Fruit fly (Drosophila melanogaster): Measurements from ENCODE around the gene CLIP-190.

Gene CLIP-190

dm6 chr2L:17450505-17451415 lies 66.3 kb downstream of the CLIP-190 start (continued):
- TF ChIP-seq CG7357 (GFP tag; IDR thresholded peaks at IDR 0.05) = no peak
- TF ChIP-seq CG1024 (GFP tag; IDR thresholded peaks at IDR 0.05) = no peak
- no peak for TF ChIP-seq CG7372 (GFP tag; IDR thresholded peaks at IDR 0.05)
- TF ChIP-seq CG10543 (GFP tag; optimal IDR thresholded peaks at IDR 0.05) = no peak
- 0 out of 3 replicates have a peak, but pooled peaks have one; percentile 52 for TF ChIP-seq Dbx (GFP tag; IDR thresholded peaks at IDR 0.05)
- TF ChIP-seq inv (GFP tag; IDR thresholded peaks at IDR 0.05; ENCODE audit: partially characterized antibody) = no peak
- peak; percentile 69; the same call in 2 of the 3 replicates for TF ChIP-seq dysf (GFP tag; IDR thresholded peaks at IDR 0.05)
- TF ChIP-seq CG13894 (tag; optimal IDR thresholded peaks at IDR 0.05) = peak; percentile 69
- peak; percentile 21 for TF ChIP-seq schlank (tag; optimal IDR thresholded peaks at IDR 0.05)
- TF ChIP-seq Bgb (GFP tag; IDR thresholded peaks at IDR 0.05; ENCODE audit: partially characterized antibody) = no peak
- TF ChIP-seq NK7.1 (GFP tag; optimal IDR thresholded peaks at IDR 0.05) = peak; percentile 26
- TF ChIP-seq HLH54F (GFP tag; optimal IDR thresholded peaks at IDR 0.05) = peak; percentile 27
- peak; percentile 55 for TF ChIP-seq Blimp-1 (GFP tag; optimal IDR thresholded peaks at IDR 0.05)
- TF ChIP-seq CG12155 (GFP tag; optimal IDR thresholded peaks at IDR 0.05) = peak; percentile 64
- peak; percentile 69 for TF ChIP-seq Dek (tag; optimal IDR thresholded peaks at IDR 0.05)
- peak; percentile 43 for TF ChIP-seq Nf-YC (tag; optimal IDR thresholded peaks at IDR 0.05)
- no peak for TF ChIP-seq ems (GFP tag; optimal IDR thresholded peaks at IDR 0.05)
- no peak for TF ChIP-seq jumu (GFP tag; optimal IDR thresholded peaks at IDR 0.05)
- no peak for TF ChIP-seq HLH4C (GFP tag; IDR thresholded peaks at IDR 0.05; ENCODE audit: partially characterized antibody)
- TF ChIP-seq CG11247 (GFP tag; IDR thresholded peaks at IDR 0.05) = no peak; the same call in 1 of the 2 replicates
- peak; percentile 46 for TF ChIP-seq CG15514 (GFP tag; optimal IDR thresholded peaks at IDR 0.05)
- TF ChIP-seq her (GFP tag; optimal IDR thresholded peaks at IDR 0.05) = no peak
- no peak for TF ChIP-seq ab (GFP tag; optimal IDR thresholded peaks at IDR 0.05)
- TF ChIP-seq CG11504 (tag; optimal IDR thresholded peaks at IDR 0.05) = peak; percentile 80
- no peak for TF ChIP-seq TFAM (GFP tag; optimal IDR thresholded peaks at IDR 0.05)
- TF ChIP-seq Stat92E (GFP tag; optimal IDR thresholded peaks at IDR 0.05) = no peak
- no peak; the same call in 1 of the 2 replicates for TF ChIP-seq CG32532 (GFP tag; IDR thresholded peaks at IDR 0.05)
- TF ChIP-seq CG4854 (GFP tag; optimal IDR thresholded peaks at IDR 0.05) = peak; percentile 21
- no peak for TF ChIP-seq zen (tag; optimal IDR thresholded peaks at IDR 0.05)
- no peak for TF ChIP-seq hth (optimal IDR thresholded peaks at IDR 0.05)
- peak; percentile 35 for TF ChIP-seq fd96Cb (tag; optimal IDR thresholded peaks at IDR 0.05)
- peak; percentile 7 for TF ChIP-seq CG12942 (GFP tag; optimal IDR thresholded peaks at IDR 0.05)
- peak; percentile 22 for TF ChIP-seq CG17568 (GFP tag; optimal IDR thresholded peaks at IDR 0.05)
- no peak for TF ChIP-seq Bdp1 (GFP tag; optimal IDR thresholded peaks at IDR 0.05)
- TF ChIP-seq CG4707 (GFP tag; optimal IDR thresholded peaks at IDR 0.05) = no peak
- TF ChIP-seq Adf1 (GFP tag; IDR thresholded peaks at IDR 0.05) = no peak
- no peak for TF ChIP-seq CG10565 (GFP tag; optimal IDR thresholded peaks at IDR 0.05)
- TF ChIP-seq CG2712 (tag; optimal IDR thresholded peaks at IDR 0.05) = peak; percentile 72
- peak; percentile 33 for TF ChIP-seq mam (GFP tag; optimal IDR thresholded peaks at IDR 0.05)
- no peak for TF ChIP-seq Lim3 (GFP tag; IDR thresholded peaks at IDR 0.05)
- no peak; the same call in 2 of the 3 replicates for TF ChIP-seq row (GFP tag; IDR thresholded peaks at IDR 0.05)
- TF ChIP-seq HmgZ (tag; optimal IDR thresholded peaks at IDR 0.05) = peak; percentile 38
- no peak for TF ChIP-seq CG17829 (tag; optimal IDR thresholded peaks at IDR 0.05)
- TF ChIP-seq Med (GFP tag) = peak; percentile 88
- TF ChIP-seq tll (GFP tag; optimal IDR thresholded peaks at IDR 0.05) = no peak
- TF ChIP-seq ATbp (GFP tag; optimal IDR thresholded peaks at IDR 0.05) = peak; percentile 41
- TF ChIP-seq CG13287 (GFP tag; IDR thresholded peaks at IDR 0.05; ENCODE audit: partially characterized antibody) = no peak
- TF ChIP-seq CG8388 (GFP tag; optimal IDR thresholded peaks at IDR 0.05) = peak; percentile 64
